Worm (Caenorhabditis elegans) whole organism, L1 larva: ENCODE measurements around the gene srb-12.
A peak's percentile ranks its signal among the peaks of the same experiment; 100 is the strongest.

ENCODE experiments used
- C16A3.4 ChIP-seq: fragments of 150-350 bp; optimal IDR thresholded peaks from 2 replicates; lab custom pipeline; 2014; ENCODE audit warnings: missing biosample characterization, missing genetic modification characterization
- F16B12.6 ChIP-seq: fragments of 150-350 bp; optimal IDR thresholded peaks from 2 replicates; lab custom pipeline; 2014; ENCODE audit warnings: missing biosample characterization, missing genetic modification characterization
- Y116A8C.19 ChIP-seq: sonication (generic microtip); optimal IDR thresholded peaks from 2 replicates; lab custom pipeline; 2016; ENCODE audit warnings: missing compliant biosample characterization, missing genetic modification characterization, borderline replicate concordance
- aha-1 ChIP-seq: fragments of 150-350 bp; optimal IDR thresholded peaks from 2 replicates; lab custom pipeline; 2014; ENCODE audit warnings: missing biosample characterization, missing genetic modification characterization
- alr-1 ChIP-seq: fragments of 200-800 bp; sonication (Bioruptor generic); optimal IDR thresholded peaks from 2 replicates; lab custom pipeline; 2018; ENCODE audit warnings: borderline replicate concordance, mild to moderate bottlenecking, missing genetic modification characterization, missing compliant biosample characterization
- aly-2 ChIP-seq: fragments of 150-350 bp; optimal IDR thresholded peaks from 2 replicates; lab custom pipeline; 2014; ENCODE audit warnings: missing biosample characterization, missing genetic modification characterization
- ama-1 ChIP-seq: fragments of 150-350 bp; optimal IDR thresholded peaks from 2 replicates; lab custom pipeline; 2014
- blmp-1 ChIP-seq: fragments of 150-350 bp; optimal IDR thresholded peaks from 2 replicates; lab custom pipeline; 2014; ENCODE audit warnings: missing biosample characterization, missing genetic modification characterization
- ceh-88 ChIP-seq: fragments of 200-800 bp; sonication (Bioruptor generic); IDR thresholded peaks from 2 replicates; pipeline ENCODE4 v1.3.6; 2022; ENCODE audit warnings: missing genetic modification characterization, missing compliant biosample characterization
- ceh-90 ChIP-seq: sonication (generic microtip); optimal IDR thresholded peaks from 2 replicates; lab custom pipeline; 2016; ENCODE audit warnings: missing genetic modification characterization, missing compliant biosample characterization
- ces-1 ChIP-seq: fragments of 150-350 bp; optimal IDR thresholded peaks from 2 replicates; lab custom pipeline; 2014; ENCODE audit warnings: missing biosample characterization, missing genetic modification reagents, missing genetic modification characterization
- dsc-1 ChIP-seq: sonication (generic microtip); optimal IDR thresholded peaks from 2 replicates; lab custom pipeline; 2016; ENCODE audit warnings: mild to moderate bottlenecking, missing genetic modification characterization, missing compliant biosample characterization
- efl-1 ChIP-seq, 4 experiments: fragments of 150-350 bp; optimal IDR thresholded peaks in 3 of 4; peaks in 1 of 4; 1 replicate in 1 of 4; 2 replicates in 3 of 4; lab custom pipeline; 2014; ENCODE audit warnings: missing biosample characterization in 2 of 4, missing genetic modification characterization in 2 of 4, missing genetic modification reagents in 2 of 4
- egl-13 ChIP-seq: sonication (generic microtip); optimal IDR thresholded peaks from 2 replicates; lab custom pipeline; 2016; ENCODE audit warnings: missing genotype, missing genetic modification reagents, missing genetic modification characterization, missing compliant biosample characterization
- elt-2 ChIP-seq: sonication (generic microtip); optimal IDR thresholded peaks from 2 replicates; lab custom pipeline; 2016; ENCODE audit warnings: missing genetic modification characterization, mild to moderate bottlenecking, inconsistent platforms, missing compliant biosample characterization, missing genetic modification reagents
- fkh-10 ChIP-seq: sonication (generic microtip); optimal IDR thresholded peaks from 2 replicates; lab custom pipeline; 2017; ENCODE audit warnings: missing biosample characterization, missing genetic modification reagents, missing genetic modification characterization
- fkh-4 ChIP-seq: sonication (generic microtip); optimal IDR thresholded peaks from 2 replicates; lab custom pipeline; 2016; ENCODE audit warnings: missing compliant biosample characterization, missing genetic modification characterization, borderline replicate concordance
- fos-1 ChIP-seq: fragments of 150-350 bp; optimal IDR thresholded peaks from 2 replicates; lab custom pipeline; 2014; ENCODE audit warnings: missing biosample characterization, missing genetic modification characterization
- grh-1 ChIP-seq: fragments of 200-800 bp; sonication (Bioruptor generic); IDR thresholded peaks from 2 replicates; pipeline ENCODE4 v1.3.6; 2022; ENCODE audit warnings: missing genetic modification reagents, missing genetic modification characterization, missing compliant biosample characterization
- hpl-2 ChIP-seq: fragments of 150-350 bp; optimal IDR thresholded peaks from 2 replicates; lab custom pipeline; 2014; ENCODE audit warnings: missing biosample characterization, missing genetic modification reagents, missing genetic modification characterization
- isw-1 ChIP-seq: fragments of 200-800 bp; sonication (Bioruptor generic); IDR thresholded peaks from 2 replicates; pipeline ENCODE4 v1.3.6; 2022; ENCODE audit warnings: missing genetic modification characterization, missing compliant biosample characterization
- jun-1 ChIP-seq: fragments of 150-350 bp; optimal IDR thresholded peaks from 2 replicates; lab custom pipeline; 2014; ENCODE audit warnings: missing biosample characterization, missing genetic modification reagents, missing genetic modification characterization
- lin-14 ChIP-seq: fragments of 200-800 bp; sonication (Bioruptor generic); optimal IDR thresholded peaks from 2 replicates; lab custom pipeline; 2018; ENCODE audit warnings: mild to moderate bottlenecking, missing genetic modification characterization, moderate library complexity, missing compliant biosample characterization
- lin-35 ChIP-seq, 2 experiments: fragments of 150-350 bp; optimal IDR thresholded peaks; 2 replicates each; lab custom pipeline; 2014; ENCODE audit warnings: missing biosample characterization in 2 of 2, missing genetic modification characterization in 2 of 2, missing genetic modification reagents in 2 of 2
- lir-3 ChIP-seq: sonication (generic microtip); optimal IDR thresholded peaks from 2 replicates; lab custom pipeline; 2016; ENCODE audit warnings: mild to moderate bottlenecking, missing genetic modification characterization, moderate library complexity, missing compliant biosample characterization; ENCODE audit not compliant: poor library complexity
- lsy-2 ChIP-seq, 2 experiments: fragments of 150-350 bp; optimal IDR thresholded peaks; 2 replicates each; lab custom pipeline; 2014; ENCODE audit warnings: missing biosample characterization in 2 of 2, missing genetic modification characterization in 2 of 2
- mdl-1 ChIP-seq, 2 experiments: fragments of 150-350 bp; optimal IDR thresholded peaks; 2 replicates each; lab custom pipeline; 2014 to 2017; ENCODE audit warnings: missing biosample characterization in 2 of 2, missing genetic modification characterization in 2 of 2, inconsistent platforms in 1 of 2
- mef-2 ChIP-seq: fragments of 150-350 bp; optimal IDR thresholded peaks from 2 replicates; lab custom pipeline; 2014; ENCODE audit warnings: missing biosample characterization, missing genetic modification characterization
- mep-1 ChIP-seq: fragments of 150-350 bp; optimal IDR thresholded peaks from 2 replicates; lab custom pipeline; 2014; ENCODE audit warnings: missing biosample characterization, missing genetic modification characterization
- nhr-20 ChIP-seq: sonication (generic microtip); optimal IDR thresholded peaks from 2 replicates; lab custom pipeline; 2016; ENCODE audit warnings: mild to moderate bottlenecking, missing genetic modification characterization, missing compliant biosample characterization
- nhr-28 ChIP-seq: fragments of 150-350 bp; optimal IDR thresholded peaks from 2 replicates; lab custom pipeline; 2014; ENCODE audit warnings: missing biosample characterization, missing genetic modification characterization
- nhr-47 ChIP-seq: sonication (generic microtip); optimal IDR thresholded peaks from 2 replicates; lab custom pipeline; 2016; ENCODE audit warnings: mild to moderate bottlenecking, missing genetic modification characterization, moderate library complexity, missing compliant biosample characterization
- nhr-71 ChIP-seq: sonication (generic microtip); optimal IDR thresholded peaks from 2 replicates; lab custom pipeline; 2016; ENCODE audit warnings: mild to moderate bottlenecking, missing genetic modification characterization, moderate library complexity, missing compliant biosample characterization
- nhr-84 ChIP-seq: sonication (generic microtip); optimal IDR thresholded peaks from 2 replicates; lab custom pipeline; 2017; ENCODE audit warnings: missing biosample characterization, missing genetic modification characterization
- nhr-85 ChIP-seq: sonication (generic microtip); peaks from one replicate; lab custom pipeline; 2016; ENCODE audit warnings: missing genetic modification characterization, inconsistent platforms, missing compliant biosample characterization
- nhr-90 ChIP-seq: sonication (generic microtip); optimal IDR thresholded peaks from 2 replicates; lab custom pipeline; 2016; ENCODE audit warnings: mild to moderate bottlenecking, missing genetic modification characterization, missing compliant biosample characterization; ENCODE audit not compliant: poor library complexity
- pag-3 ChIP-seq: sonication (generic microtip); optimal IDR thresholded peaks from 2 replicates; lab custom pipeline; 2017; ENCODE audit warnings: missing genetic modification characterization, mild to moderate bottlenecking, missing compliant biosample characterization, antibody characterized with exemption, borderline replicate concordance; ENCODE audit not compliant: insufficient read depth
- pqm-1 ChIP-seq: sonication (generic microtip); optimal IDR thresholded peaks from 3 replicates; lab custom pipeline; 2017; ENCODE audit warnings: missing biosample characterization, missing genetic modification characterization
- snpc-4 ChIP-seq: fragments of 150-350 bp; optimal IDR thresholded peaks from 2 replicates; lab custom pipeline; 2014; ENCODE audit warnings: missing biosample characterization, missing genetic modification characterization
- snu-23 ChIP-seq: sonication (generic microtip); optimal IDR thresholded peaks from 2 replicates; lab custom pipeline; 2016; ENCODE audit warnings: missing genetic modification characterization, missing compliant biosample characterization
- swsn-7 ChIP-seq: sonication (generic microtip); optimal IDR thresholded peaks from 2 replicates; lab custom pipeline; 2016; ENCODE audit warnings: missing genetic modification characterization, missing compliant biosample characterization
- tbx-2 ChIP-seq: sonication (generic microtip); optimal IDR thresholded peaks from 2 replicates; lab custom pipeline; 2016; ENCODE audit warnings: missing genetic modification characterization, missing compliant biosample characterization
- tlp-1 ChIP-seq: fragments of 150-350 bp; optimal IDR thresholded peaks from 2 replicates; lab custom pipeline; 2014; ENCODE audit warnings: missing biosample characterization, missing genetic modification characterization
- unc-130 ChIP-seq: fragments of 150-350 bp; optimal IDR thresholded peaks from 2 replicates; lab custom pipeline; 2017; ENCODE audit warnings: missing biosample characterization, missing genetic modification characterization, inconsistent platforms
- unc-86 ChIP-seq: sonication (generic microtip); optimal IDR thresholded peaks from 2 replicates; lab custom pipeline; 2016; ENCODE audit warnings: missing genetic modification characterization, missing compliant biosample characterization
- unc-98 ChIP-seq: fragments of 200-800 bp; sonication (Bioruptor generic); IDR thresholded peaks from 2 replicates; pipeline ENCODE4 v1.3.6; 2022; ENCODE audit warnings: missing genetic modification characterization, missing compliant biosample characterization
- zag-1 ChIP-seq: fragments of 150-350 bp; optimal IDR thresholded peaks from 2 replicates; lab custom pipeline; 2014; ENCODE audit warnings: missing biosample characterization, missing genetic modification characterization

Gene srb-12

DNA sequence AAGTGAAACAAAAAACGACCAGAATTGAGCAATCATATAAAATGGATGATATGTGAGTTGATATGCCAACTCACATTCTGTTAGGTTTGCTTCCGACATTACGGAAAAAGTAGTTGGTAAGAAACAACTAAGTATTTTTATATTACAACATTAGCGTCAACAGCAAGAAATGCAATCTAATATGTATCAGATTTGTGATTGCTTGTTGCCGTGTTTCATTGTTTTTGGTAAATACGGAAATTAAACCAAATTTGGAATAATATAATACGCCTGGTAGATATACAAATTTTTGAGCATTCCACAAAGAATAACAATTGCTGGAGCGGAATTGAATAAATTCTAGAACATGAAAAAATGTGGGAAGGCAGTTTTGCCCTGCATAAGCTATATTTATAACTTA lies at the start of gene srb-12:
Gene srb-12, minus strand, starts transcription at position 101 of the 400 bp plus-strand sequence.
- TF ChIP-seq fkh-10 (GFP tag; lab: Kevin White, UChicago) = no peak
- TF ChIP-seq Y116A8C.19 (tag; lab: Kevin White, UChicago) = no peak
- no peak for TF ChIP-seq unc-130 (tag; lab: Kevin White, UChicago)
- TF ChIP-seq pqm-1 (tag; lab: Kevin White, UChicago) = no peak
- no peak for TF ChIP-seq jun-1 (tag; lab: Kevin White, UChicago)
- no peak for TF ChIP-seq snu-23 (GFP tag; lab: Kevin White, UChicago)
- no peak for TF ChIP-seq dsc-1 (tag; lab: Kevin White, UChicago)

DNA sequence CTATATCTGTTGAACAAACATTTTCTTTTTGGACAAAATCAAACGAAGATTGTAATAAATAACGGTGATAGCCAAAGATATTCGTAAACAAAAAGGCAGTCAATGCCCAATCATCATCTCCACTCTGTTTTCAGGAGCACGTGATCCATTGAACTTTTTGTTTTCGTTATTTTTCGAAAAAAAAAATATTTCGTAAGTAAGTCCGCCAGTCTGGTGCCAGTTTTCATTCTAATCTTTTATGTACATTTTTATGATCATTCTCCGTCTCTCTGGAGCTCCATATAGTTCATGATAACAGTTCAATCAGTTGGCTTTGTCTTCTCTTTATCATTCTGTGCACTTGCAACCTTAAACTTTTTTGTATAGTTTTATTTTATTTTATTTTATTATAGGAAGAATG lies 48.5 kb upstream of the srb-12 start, which contains the start of gene ampd-1:
Gene ampd-1, plus strand, starts transcription at position 393 of the 400 bp plus-strand sequence.
- TF ChIP-seq lin-35 (GFP tag; optimal IDR thresholded peaks at IDR 0.05; lab: Kevin White, UChicago) (peak in 1 of 2 experiments; percentile 37), nhr-71 (tag; lab: Kevin White, UChicago) (peak; percentile 45), ceh-88 (no peak), efl-1 (optimal IDR thresholded peaks at IDR 0.05; lab: Kevin White, UChicago) (no peak), efl-1 (GFP tag; optimal IDR thresholded peaks at IDR 0.05 in 1 of 2; lab: Kevin White, UChicago) (peak in 1 of 2 experiments; percentile 85), egl-13 (tag; lab: Kevin White, UChicago) (no peak), elt-2 (peak; percentile 89), F16B12.6 (tag; lab: Kevin White, UChicago) (no peak), fos-1 (no peak), lin-14 (GFP tag; lab: Kevin White, UChicago) (peak; percentile 15), fkh-4 (no peak), hpl-2 (no peak), snu-23 (GFP tag; lab: Kevin White, UChicago) (peak; percentile 27), nhr-90 (tag; lab: Kevin White, UChicago) (peak; percentile 1), C16A3.4 (tag; lab: Kevin White, UChicago) (no peak), alr-1 (tag; lab: Kevin White, UChicago) (no peak), mdl-1 (tag; optimal IDR thresholded peaks at IDR 0.05; lab: Kevin White, UChicago) (no peak), dsc-1 (tag; lab: Kevin White, UChicago) (no peak)

DNA sequence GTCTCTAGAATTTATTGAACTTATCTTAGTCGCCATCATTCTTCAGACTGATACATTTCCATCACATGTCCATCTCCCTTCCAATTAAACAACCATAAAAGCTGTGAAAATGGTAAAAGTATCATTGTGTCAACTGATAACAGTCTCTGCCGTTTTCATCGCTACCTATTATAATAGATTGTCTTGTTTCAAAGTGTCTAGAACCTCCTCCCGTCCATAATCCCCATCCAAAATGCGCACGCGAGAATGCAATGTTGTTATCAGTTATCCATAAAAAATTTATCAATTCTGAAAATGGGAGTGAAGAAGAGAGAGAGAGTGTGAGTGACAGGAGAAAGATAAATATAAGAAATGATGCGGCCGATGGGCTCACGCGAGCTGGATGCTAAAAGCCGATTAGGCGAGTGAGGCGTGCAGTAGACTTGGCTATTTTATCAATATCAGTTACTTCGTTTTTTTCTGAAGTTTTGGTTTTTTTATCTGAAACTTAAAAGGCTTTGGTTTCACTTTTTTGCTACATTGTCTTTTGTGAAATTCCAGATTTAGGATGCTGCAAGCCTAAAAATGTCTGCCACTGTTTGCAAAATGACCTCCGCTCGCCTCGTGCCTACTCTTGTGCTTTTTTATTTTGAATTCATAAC lies 47.6 kb upstream of the srb-12 start:
- TF ChIP-seq lin-14 (GFP tag; lab: Kevin White, UChicago) (peak; percentile 32), nhr-47 (tag; lab: Kevin White, UChicago) (peak; percentile 16), swsn-7 (no peak), nhr-71 (tag; lab: Kevin White, UChicago) (peak; percentile 44), jun-1 (tag; lab: Kevin White, UChicago) (peak; percentile 61), ama-1 (lab: Kevin White, UChicago) (no peak), nhr-20 (tag; lab: Kevin White, UChicago) (peak; percentile 16), ces-1 (GFP tag; lab: Kevin White, UChicago) (no peak), aha-1 (no peak), pag-3 (tag; lab: Kevin White, UChicago) (no peak), mep-1 (tag; lab: Kevin White, UChicago) (peak; percentile 22), unc-86 (tag; lab: Kevin White, UChicago) (no peak), zag-1 (tag; lab: Kevin White, UChicago) (no peak), isw-1 (no peak), nhr-85 (tag; lab: Kevin White, UChicago) (peak; percentile 67), aly-2 (no peak), grh-1 (GFP tag; lab: Robert Waterston, UW) (no peak), alr-1 (tag; lab: Kevin White, UChicago) (no peak), pqm-1 (tag; lab: Kevin White, UChicago) (peak; percentile 82), nhr-90 (tag; lab: Kevin White, UChicago) (peak; percentile 42), elt-2 (peak; percentile 99), dsc-1 (tag; lab: Kevin White, UChicago) (peak; percentile 50), lsy-2 (tag; optimal IDR thresholded peaks at IDR 0.05; lab: Kevin White, UChicago) (peak in 1 of 2 experiments; percentile 10), lir-3 (tag; lab: Kevin White, UChicago) (no peak), ceh-90 (no peak), snpc-4 (tag; lab: Kevin White, UChicago) (no peak), unc-98 (GFP tag; lab: Robert Waterston, UW) (no peak), blmp-1 (tag; lab: Kevin White, UChicago) (peak; percentile 46), nhr-84 (tag; lab: Kevin White, UChicago) (no peak), tbx-2 (tag; lab: Kevin White, UChicago) (no peak), nhr-28 (tag; lab: Kevin White, UChicago) (no peak), tlp-1 (tag; lab: Kevin White, UChicago) (peak; percentile 69), mef-2 (tag; lab: Kevin White, UChicago) (no peak)
